Fruit fly (Drosophila melanogaster) Kc167 (cell line): Measurements from ENCODE around the gene Taf2.

ENCODE experiments used
- Myc ChIP-seq: fragments of >200 bp; optimal IDR thresholded peaks from 2 replicates; lab custom pipeline; 2017; ENCODE audit warnings: missing external identifiers
- Sin3A ChIP-seq: fragments of >200 bp; optimal IDR thresholded peaks from 2 replicates; lab custom pipeline; 2018; ENCODE audit warnings: missing external identifiers
- h ChIP-seq: fragments of >200 bp; optimal IDR thresholded peaks from 3 replicates; lab custom pipeline; 2018; ENCODE audit warnings: missing external identifiers
- insv ChIP-seq: fragments of >200 bp; optimal IDR thresholded peaks from 3 replicates; lab custom pipeline; 2018; ENCODE audit warnings: missing external identifiers
- psq ChIP-seq: fragments of >200 bp; optimal IDR thresholded peaks from 2 replicates; lab custom pipeline; 2017; ENCODE audit warnings: missing external identifiers
- ttk ChIP-seq: sonication (Bioruptor generic); optimal IDR thresholded peaks from 2 replicates; lab custom pipeline; 2017; ENCODE audit warnings: missing external identifiers

The Taf2 gene

dm6 chr3L:9864275-9865052, 24.0 kb downstream of the Taf2 start, which contains the start of the genes iPLA2-VIA and Ciz1:
Gene iPLA2-VIA, minus strand, starts transcription at chr3L:9864349.
Gene Ciz1, plus strand, starts transcription at chr3L:9864639.
- TF ChIP-seq insv (lab: Kevin White, UChicago) (no peak), Sin3A (lab: Kevin White, UChicago) (no peak), h (lab: Kevin White, UChicago) (no peak), ttk (lab: Kevin White, UChicago) (no peak), Myc (no peak), psq (lab: Kevin White, UChicago) (no peak)

- TF ChIP-seq Sin3A (lab: Kevin White, UChicago): no peak
- TF ChIP-seq insv (lab: Kevin White, UChicago): no peak
Observed at dm6 chr3L:9863656-9864055, 24.8 kb downstream of the Taf2 start.

- TF ChIP-seq insv (lab: Kevin White, UChicago): no peak
- TF ChIP-seq Sin3A (lab: Kevin White, UChicago): no peak
- TF ChIP-seq Myc: no peak
- no peak for TF ChIP-seq ttk (lab: Kevin White, UChicago)
- no peak for TF ChIP-seq h (lab: Kevin White, UChicago)
- no peak for TF ChIP-seq psq (lab: Kevin White, UChicago)
Observed at dm6 chr3L:9859624-9860023, 28.9 kb downstream of the Taf2 start, which contains the start of gene CG10809. Gene CG10809, minus strand, starts transcription at chr3L:9859889.

- TF ChIP-seq h (lab: Kevin White, UChicago) (no peak), psq (lab: Kevin White, UChicago) (no peak), ttk (lab: Kevin White, UChicago) (no peak), insv (lab: Kevin White, UChicago) (no peak), Myc (no peak), Sin3A (lab: Kevin White, UChicago) (no peak)
Observed at dm6 chr3L:9856430-9857218, 31.9 kb downstream of the Taf2 start.

dm6 chr3L:9855784-9856426, 32.6 kb downstream of the Taf2 start:
- no peak for TF ChIP-seq insv (lab: Kevin White, UChicago)

- TF ChIP-seq Sin3A (lab: Kevin White, UChicago) (no peak), psq (lab: Kevin White, UChicago) (peak; percentile 30)
Observed at dm6 chr3L:9854583-9855519, 33.6 kb downstream of the Taf2 start, which contains the start of gene RasGAP1. Gene RasGAP1, minus strand, starts transcription at chr3L:9855285.

- TF ChIP-seq insv (lab: Kevin White, UChicago): no peak
- no peak for TF ChIP-seq Sin3A (lab: Kevin White, UChicago)
- no peak for TF ChIP-seq h (lab: Kevin White, UChicago)
- TF ChIP-seq Myc: no peak
- no peak for TF ChIP-seq ttk (lab: Kevin White, UChicago)
- no peak for TF ChIP-seq psq (lab: Kevin White, UChicago)
Observed at dm6 chr3L:9853895-9854470, 34.5 kb downstream of the Taf2 start.

- TF ChIP-seq psq (lab: Kevin White, UChicago) (no peak), insv (lab: Kevin White, UChicago) (no peak), h (lab: Kevin White, UChicago) (no peak), Myc (no peak), ttk (lab: Kevin White, UChicago) (no peak), Sin3A (lab: Kevin White, UChicago) (no peak)
Observed at dm6 chr3L:9853140-9853746, 35.2 kb downstream of the Taf2 start.

dm6 chr3L:9851000-9851671, 37.3 kb downstream of the Taf2 start:
- TF ChIP-seq insv (lab: Kevin White, UChicago): no peak
- no peak for TF ChIP-seq ttk (lab: Kevin White, UChicago)
- TF ChIP-seq Sin3A (lab: Kevin White, UChicago): no peak
- no peak for TF ChIP-seq h (lab: Kevin White, UChicago)
- TF ChIP-seq psq (lab: Kevin White, UChicago): no peak
- no peak for TF ChIP-seq Myc

- TF ChIP-seq Sin3A (lab: Kevin White, UChicago) (no peak), h (lab: Kevin White, UChicago) (no peak), psq (lab: Kevin White, UChicago) (no peak), ttk (lab: Kevin White, UChicago) (no peak)
Observed at dm6 chr3L:9850114-9850513, 38.4 kb downstream of the Taf2 start.
